Worm (Caenorhabditis elegans) whole organism, young adult: Measurements from ENCODE around the gene igeg-1.
A peak's percentile ranks its signal among the peaks of the same experiment; 100 is the strongest.

ENCODE experiments used
- D2030.7 ChIP-seq: fragments of 200-800 bp; sonication (Bioruptor generic); IDR thresholded peaks from 2 replicates; pipeline ENCODE4 v1.3.6; 2022; ENCODE audit warnings: missing genetic modification reagents, missing genetic modification characterization, missing compliant biosample characterization
- F22D6.2 ChIP-seq: sonication (generic microtip); optimal IDR thresholded peaks from 2 replicates; lab custom pipeline; 2016; ENCODE audit warnings: mild to moderate bottlenecking, missing genetic modification characterization, missing compliant biosample characterization
- F39B2.1 ChIP-seq: fragments of 200-800 bp; sonication (Bioruptor generic); IDR thresholded peaks from 2 replicates; pipeline ENCODE4 v1.3.6; 2022; ENCODE audit warnings: missing genetic modification reagents, missing genetic modification characterization, missing compliant biosample characterization
- F49E8.2 ChIP-seq: sonication (generic microtip); optimal IDR thresholded peaks from 3 replicates; lab custom pipeline; 2017; ENCODE audit warnings: missing genetic modification characterization, mild to moderate bottlenecking, missing compliant biosample characterization, antibody characterized with exemption, moderate library complexity; ENCODE audit not compliant: insufficient read depth
- F52B5.7 ChIP-seq: sonication (generic microtip); optimal IDR thresholded peaks from 2 replicates; lab custom pipeline; 2016; ENCODE audit warnings: mild to moderate bottlenecking, missing genetic modification characterization, missing compliant biosample characterization
- K12H6.12 ChIP-seq: fragments of 200-800 bp; sonication (Bioruptor generic); optimal IDR thresholded peaks from 2 replicates; lab custom pipeline; 2018; ENCODE audit warnings: mild to moderate bottlenecking, missing genetic modification characterization, missing compliant biosample characterization
- T26A5.8 ChIP-seq: sonication (generic microtip); optimal IDR thresholded peaks from 2 replicates; lab custom pipeline; 2016; ENCODE audit warnings: missing genetic modification characterization, missing compliant biosample characterization
- Y53F4B.3 ChIP-seq: fragments of 200-800 bp; sonication (Bioruptor generic); IDR thresholded peaks from 2 replicates; pipeline ENCODE4 v1.3.6; 2022; ENCODE audit warnings: missing genetic modification reagents, missing genetic modification characterization, missing compliant biosample characterization
- Y53G8AR.9 ChIP-seq: fragments of 200-800 bp; sonication (Bioruptor generic); conservative IDR thresholded peaks from 2 replicates; pipeline ENCODE4 v1.3.6; 2022; ENCODE audit warnings: missing genetic modification reagents, missing genetic modification characterization, missing compliant biosample characterization
- aptf-2 ChIP-seq: fragments of 200-800 bp; sonication (Bioruptor generic); conservative IDR thresholded peaks from 2 replicates; pipeline ENCODE4 v1.3.6; 2022; ENCODE audit warnings: missing genetic modification reagents, missing genetic modification characterization, missing compliant biosample characterization
- aptf-3 ChIP-seq: fragments of 200-800 bp; sonication (Bioruptor generic); IDR thresholded peaks from 2 replicates; pipeline ENCODE4 v1.3.6; 2022; ENCODE audit warnings: missing genetic modification characterization, missing compliant biosample characterization
- athp-1 ChIP-seq: sonication (generic microtip); optimal IDR thresholded peaks from 2 replicates; lab custom pipeline; 2017; ENCODE audit warnings: mild to moderate bottlenecking, missing genetic modification characterization, missing compliant biosample characterization
- ceh-27 ChIP-seq: fragments of 200-800 bp; sonication (Bioruptor generic); optimal IDR thresholded peaks from 2 replicates; lab custom pipeline; 2018; ENCODE audit warnings: mild to moderate bottlenecking, missing genetic modification characterization, moderate library complexity, missing compliant biosample characterization
- ceh-58 ChIP-seq: fragments of 200-800 bp; sonication (Bioruptor generic); IDR thresholded peaks from 2 replicates; pipeline ENCODE4 v1.3.6; 2022; ENCODE audit warnings: missing genetic modification characterization, missing compliant biosample characterization
- ceh-91 ChIP-seq: fragments of 200-800 bp; sonication (Bioruptor generic); IDR thresholded peaks from 2 replicates; pipeline ENCODE4 v1.3.6; 2022; ENCODE audit warnings: missing genetic modification reagents, missing genetic modification characterization, missing compliant biosample characterization
- dox-1 ChIP-seq: fragments of 200-800 bp; sonication (Bioruptor generic); IDR thresholded peaks from 2 replicates; pipeline ENCODE4 v1.3.6; 2022; ENCODE audit warnings: missing genetic modification reagents, missing genetic modification characterization, missing compliant biosample characterization
- dpff-1 ChIP-seq: sonication (generic microtip); optimal IDR thresholded peaks from 2 replicates; lab custom pipeline; 2017; ENCODE audit warnings: mild to moderate bottlenecking, missing genetic modification characterization, missing compliant biosample characterization
- egl-18 ChIP-seq: fragments of 200-800 bp; sonication (Bioruptor generic); IDR thresholded peaks from 2 replicates; pipeline ENCODE4 v1.3.6; 2022; ENCODE audit warnings: missing genetic modification reagents, missing genetic modification characterization, missing compliant biosample characterization
- egl-44 ChIP-seq: fragments of 200-800 bp; sonication (Bioruptor generic); IDR thresholded peaks from 2 replicates; pipeline ENCODE4 v1.3.6; 2022; ENCODE audit warnings: missing genetic modification reagents, missing genetic modification characterization, missing compliant biosample characterization
- egrh-3 ChIP-seq: fragments of 200-800 bp; sonication (Bioruptor generic); IDR thresholded peaks from 2 replicates; pipeline ENCODE4 v1.3.6; 2022; ENCODE audit warnings: missing genetic modification reagents, missing genetic modification characterization, missing compliant biosample characterization
- hmg-20 ChIP-seq: fragments of 200-800 bp; sonication (Bioruptor generic); IDR thresholded peaks from 2 replicates; pipeline ENCODE4 v1.3.6; 2022; ENCODE audit warnings: missing genetic modification reagents, missing genetic modification characterization, missing compliant biosample characterization
- let-607 ChIP-seq, 2 experiments: fragments of 200-800 bp in 1 of 2; sonication (Bioruptor generic) in 1 of 2; sonication (generic microtip) in 1 of 2; optimal IDR thresholded peaks; 2 replicates each; lab custom pipeline; 2016 to 2018; ENCODE audit warnings: mild to moderate bottlenecking in 2 of 2, missing compliant biosample characterization in 2 of 2, missing genetic modification characterization in 2 of 2, moderate library complexity in 2 of 2, missing genotype in 1 of 2
- lin-40 ChIP-seq: sonication (generic microtip); optimal IDR thresholded peaks from 2 replicates; lab custom pipeline; 2016; ENCODE audit warnings: missing genetic modification characterization, mild to moderate bottlenecking, missing compliant biosample characterization, missing genotype, missing genetic modification reagents
- madf-6 ChIP-seq: fragments of 200-800 bp; sonication (Bioruptor generic); IDR thresholded peaks from 2 replicates; pipeline ENCODE4 v1.3.6; 2022; ENCODE audit warnings: missing genetic modification reagents, missing genetic modification characterization, missing compliant biosample characterization
- mel-28 ChIP-seq: sonication (generic microtip); optimal IDR thresholded peaks from 2 replicates; lab custom pipeline; 2016; ENCODE audit warnings: borderline replicate concordance, mild to moderate bottlenecking, missing genetic modification characterization, missing compliant biosample characterization
- nfya-1 ChIP-seq: sonication (generic microtip); optimal IDR thresholded peaks from 2 replicates; lab custom pipeline; 2017; ENCODE audit warnings: antibody characterized with exemption, missing compliant biosample characterization, missing genetic modification characterization, borderline replicate concordance; ENCODE audit not compliant: insufficient read depth
- nhr-179 ChIP-seq: sonication (generic microtip); optimal IDR thresholded peaks from 2 replicates; lab custom pipeline; 2016; ENCODE audit warnings: mild to moderate bottlenecking, missing genetic modification characterization, missing compliant biosample characterization
- nhr-80 ChIP-seq: sonication (generic microtip); optimal IDR thresholded peaks from 2 replicates; lab custom pipeline; 2016; ENCODE audit warnings: missing genetic modification characterization, missing compliant biosample characterization
- pbrm-1 ChIP-seq: fragments of 200-800 bp; sonication (Bioruptor generic); IDR thresholded peaks from 2 replicates; pipeline ENCODE4 v1.3.6; 2022; ENCODE audit warnings: missing genetic modification reagents, missing genetic modification characterization, missing compliant biosample characterization
- pha-4 ChIP-seq: fragments of 150-350 bp; sonication (generic microtip); optimal IDR thresholded peaks from 2 replicates; lab custom pipeline; 2014; ENCODE audit warnings: missing biosample characterization, missing genetic modification reagents, missing genetic modification characterization
- somi-1 ChIP-seq: fragments of 200-800 bp; sonication (Bioruptor generic); optimal IDR thresholded peaks from 2 replicates; lab custom pipeline; 2018; ENCODE audit warnings: mild to moderate bottlenecking, missing genetic modification characterization, missing compliant biosample characterization
- tlf-1 ChIP-seq: fragments of 200-800 bp; sonication (Bioruptor generic); optimal IDR thresholded peaks from 2 replicates; lab custom pipeline; 2018; ENCODE audit warnings: mild to moderate bottlenecking, missing genetic modification characterization, missing compliant biosample characterization
- ztf-25 ChIP-seq: fragments of 200-800 bp; sonication (Bioruptor generic); IDR thresholded peaks from 2 replicates; pipeline ENCODE4 v1.3.6; 2022; ENCODE audit warnings: missing genetic modification reagents, missing genetic modification characterization, missing compliant biosample characterization
- ztf-26 ChIP-seq: sonication (generic microtip); optimal IDR thresholded peaks from 2 replicates; lab custom pipeline; 2017; ENCODE audit warnings: missing genetic modification characterization, missing compliant biosample characterization
- ztf-3 ChIP-seq: fragments of 200-800 bp; sonication (Bioruptor generic); optimal IDR thresholded peaks from 2 replicates; lab custom pipeline; 2018; ENCODE audit warnings: mild to moderate bottlenecking, missing genetic modification characterization, missing compliant biosample characterization
- ztf-6 ChIP-seq: fragments of 200-800 bp; sonication (Bioruptor generic); IDR thresholded peaks from 2 replicates; pipeline ENCODE4 v1.3.6; 2022; ENCODE audit warnings: missing genetic modification reagents, missing genetic modification characterization, missing compliant biosample characterization

Gene igeg-1

DNA sequence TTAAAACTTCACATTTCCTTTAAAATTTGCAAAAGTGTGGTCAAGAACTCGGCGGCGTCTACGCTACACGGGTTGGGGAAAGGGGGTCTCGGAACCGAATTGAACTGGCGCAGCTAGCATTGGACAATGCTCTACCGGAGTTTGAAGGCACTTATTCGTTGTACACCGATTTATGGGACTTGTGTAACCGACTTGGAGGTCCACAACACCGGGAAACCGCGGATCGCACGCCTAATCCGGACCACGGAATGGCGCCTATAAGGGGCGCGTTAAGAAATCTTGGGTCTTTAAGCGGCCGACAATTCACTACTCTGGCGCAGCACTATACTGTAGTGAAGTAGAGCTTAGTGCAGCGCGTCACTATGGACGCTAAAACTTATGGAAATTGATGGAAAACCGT lies 23.8 kb upstream of the igeg-1 start (continued):
- TF ChIP-seq aptf-2 (GFP tag; lab: Robert Waterston, UW), result no peak
- no peak for TF ChIP-seq ztf-3 (GFP tag; lab: Kevin White, UChicago)
- TF ChIP-seq D2030.7 (GFP tag; lab: Robert Waterston, UW), result peak; percentile 50; the same call in 1 of the 2 replicates
- TF ChIP-seq egl-44 (GFP tag; lab: Robert Waterston, UW), result no peak
- no peak for TF ChIP-seq F39B2.1 (GFP tag; lab: Robert Waterston, UW)
- TF ChIP-seq madf-6 (GFP tag; lab: Robert Waterston, UW), result peak; percentile 48
- no peak for TF ChIP-seq ztf-25 (GFP tag; lab: Robert Waterston, UW)
- TF ChIP-seq T26A5.8, result no peak
- TF ChIP-seq nfya-1, result no peak
- no peak for TF ChIP-seq dpff-1

DNA sequence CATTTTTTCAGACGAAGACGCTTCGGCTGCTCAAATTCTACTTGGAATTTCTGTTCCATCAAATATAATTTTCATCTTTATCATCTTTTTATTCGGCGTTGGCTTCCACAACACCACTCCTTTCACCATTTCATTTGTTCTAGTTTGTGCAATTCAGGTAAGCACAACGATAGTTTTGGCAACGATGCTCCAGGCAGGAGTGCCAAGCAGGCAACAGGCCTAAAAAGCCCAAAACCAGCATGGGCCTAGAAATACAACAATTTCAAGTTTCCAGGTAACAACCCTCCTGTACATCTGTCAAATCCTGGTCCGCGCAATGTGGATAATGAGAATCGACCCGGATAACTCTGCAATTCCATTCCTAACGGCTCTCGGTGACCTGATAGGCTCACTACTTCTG lies 21.3 kb upstream of the igeg-1 start:
- TF ChIP-seq ceh-91 (GFP tag; lab: Robert Waterston, UW), result no peak
- TF ChIP-seq hmg-20 (GFP tag; lab: Robert Waterston, UW), result no peak
- TF ChIP-seq F49E8.2 (tag; lab: Kevin White, UChicago), result no peak
- no peak for TF ChIP-seq Y53F4B.3
- TF ChIP-seq athp-1 (tag; lab: Kevin White, UChicago), result no peak

DNA sequence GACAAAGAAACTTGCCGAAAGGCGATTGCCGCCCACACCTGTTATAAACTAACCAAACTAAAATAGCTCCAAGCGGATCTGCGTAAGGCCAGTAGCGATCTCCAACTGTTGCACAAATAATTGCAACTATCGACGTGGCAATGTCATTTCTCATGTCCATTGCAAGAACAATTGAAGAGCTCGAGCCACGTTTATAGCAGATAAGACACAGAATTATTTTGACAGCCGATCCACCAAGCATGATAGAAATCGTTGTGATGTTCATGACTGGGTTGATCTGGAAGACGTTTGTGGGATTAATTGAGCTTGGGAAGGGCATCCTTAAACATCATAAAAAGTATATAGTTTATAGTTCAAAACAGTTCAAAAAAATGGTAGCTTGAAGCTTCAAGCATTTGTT lies 19.5 kb upstream of the igeg-1 start:
- TF ChIP-seq ceh-58 (GFP tag; lab: Robert Waterston, UW), result no peak
- no peak for TF ChIP-seq pbrm-1 (GFP tag; lab: Robert Waterston, UW)
- no peak for TF ChIP-seq egrh-3 (GFP tag; lab: Robert Waterston, UW)
- TF ChIP-seq ceh-27 (GFP tag; lab: Kevin White, UChicago), result no peak
- no peak for TF ChIP-seq somi-1 (GFP tag; lab: Kevin White, UChicago)
- no peak for TF ChIP-seq Y53G8AR.9
- no peak for TF ChIP-seq pha-4 (tag; lab: Kevin White, UChicago)
- TF ChIP-seq dpff-1, result no peak
- TF ChIP-seq ztf-3 (GFP tag; lab: Kevin White, UChicago), result no peak
- TF ChIP-seq aptf-3 (GFP tag; lab: Robert Waterston, UW), result no peak
- TF ChIP-seq F22D6.2 (tag; lab: Kevin White, UChicago), result no peak
- TF ChIP-seq mel-28 (tag; lab: Kevin White, UChicago), result no peak
- no peak for TF ChIP-seq ztf-26
- TF ChIP-seq tlf-1 (GFP tag; lab: Kevin White, UChicago), result no peak
- TF ChIP-seq lin-40 (tag; lab: Kevin White, UChicago), result no peak
- no peak for TF ChIP-seq ztf-6 (GFP tag; lab: Robert Waterston, UW)
- no peak for TF ChIP-seq nhr-179
- TF ChIP-seq madf-6 (GFP tag; lab: Robert Waterston, UW), result no peak
- no peak for TF ChIP-seq F52B5.7 (tag; lab: Kevin White, UChicago)
- TF ChIP-seq K12H6.12 (tag; lab: Kevin White, UChicago), result no peak

DNA sequence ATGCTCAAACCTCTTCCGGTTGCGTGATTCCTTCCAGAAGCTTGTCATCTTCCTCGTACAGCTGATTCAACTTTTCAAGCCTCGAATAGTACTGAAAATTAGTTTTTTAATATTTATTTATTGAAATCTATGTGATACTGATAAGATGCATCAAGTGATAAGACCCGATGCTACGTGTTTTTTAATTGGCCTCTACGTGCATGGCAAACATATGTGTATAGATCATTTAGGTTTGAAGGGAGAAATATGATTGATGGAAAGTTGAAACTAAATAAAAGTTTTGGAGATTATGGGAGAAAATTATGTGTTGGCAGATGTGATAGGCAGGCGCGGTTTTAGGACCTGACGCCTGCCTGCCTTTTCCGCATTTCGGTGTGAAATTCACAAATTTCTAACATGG lies 18.2 kb upstream of the igeg-1 start:
- TF ChIP-seq let-607 (tag; optimal IDR thresholded peaks at IDR 0.05; lab: Kevin White, UChicago) (peak; percentile 80 to 86), egl-18 (GFP tag; lab: Robert Waterston, UW) (no peak), dox-1 (GFP tag; lab: Robert Waterston, UW) (0 out of 2 replicates have a peak, but pooled peaks have one; percentile 28), nhr-80 (peak; percentile 88)
- TF ChIP-seq, all 124 proteins: peak for 3
